Fruit fly (Drosophila melanogaster): ENCODE results near the gene CG43095.

The CG43095 gene

DNA sequence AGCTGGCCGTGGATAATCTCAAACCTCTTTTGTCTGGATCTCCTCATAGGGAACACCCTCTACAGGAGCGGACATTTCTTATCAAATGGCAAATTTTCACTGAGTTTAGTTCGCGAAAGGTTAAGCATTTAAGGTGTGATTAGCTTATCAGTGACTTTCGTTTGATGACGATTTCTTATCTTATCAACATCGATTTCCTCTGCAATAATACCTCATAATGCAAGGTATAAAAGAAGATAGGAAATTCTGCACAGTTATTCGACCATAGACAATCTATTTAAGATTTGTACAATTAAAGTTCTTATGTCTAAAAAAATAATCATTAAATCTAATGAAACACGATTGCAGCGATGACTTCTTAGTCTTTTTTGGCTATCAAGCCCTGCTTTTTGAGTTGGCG lies 37.8 kb downstream of the CG43095 start, which contains the start of gene Takl2:
Gene Takl2, minus strand, starts transcription at position 101 of the 400 bp plus-strand sequence.
- TF ChIP-seq CG6163 (GFP tag; IDR thresholded peaks at IDR 0.05) (no peak), vri (GFP tag; optimal IDR thresholded peaks at IDR 0.05) (no peak), ss (GFP tag; optimal IDR thresholded peaks at IDR 0.05) (no peak), CG11294 (GFP tag; IDR thresholded peaks at IDR 0.05) (no peak), Smox (GFP tag; optimal IDR thresholded peaks at IDR 0.05) (no peak), Hr39 (GFP tag; optimal IDR thresholded peaks at IDR 0.05) (no peak), Eip78C (GFP tag) (no peak), Eip75B (GFP tag; optimal IDR thresholded peaks at IDR 0.05) (no peak), CG8319 (GFP tag; optimal IDR thresholded peaks at IDR 0.05) (no peak), CG4318 (GFP tag; optimal IDR thresholded peaks at IDR 0.05) (no peak), Eip93F (GFP tag; optimal IDR thresholded peaks at IDR 0.05) (no peak), Ets96B (tag; optimal IDR thresholded peaks at IDR 0.05) (no peak), topi (GFP tag; optimal IDR thresholded peaks at IDR 0.05) (no peak), CG10669 (GFP tag; optimal IDR thresholded peaks at IDR 0.05) (no peak), CG6792 (GFP tag; optimal IDR thresholded peaks at IDR 0.05) (no peak), Lpt (GFP tag; optimal IDR thresholded peaks at IDR 0.05) (no peak)

dm6 chr3R:22732995-22733394 lies 38.6 kb downstream of the CG43095 start:
- TF ChIP-seq CG34406 (GFP tag; optimal IDR thresholded peaks at IDR 0.05) (no peak), topi (GFP tag; optimal IDR thresholded peaks at IDR 0.05) (no peak), Gug (GFP tag; IDR thresholded peaks at IDR 0.05) (no peak), pdm3 (GFP tag; optimal IDR thresholded peaks at IDR 0.05) (no peak), CG4318 (GFP tag; optimal IDR thresholded peaks at IDR 0.05) (no peak), eg (GFP tag; IDR thresholded peaks at IDR 0.05) (no peak), CG6276 (GFP tag; optimal IDR thresholded peaks at IDR 0.05) (no peak), CG3032 (tag; optimal IDR thresholded peaks at IDR 0.05) (no peak), CG1621 (tag; optimal IDR thresholded peaks at IDR 0.05) (no peak), lz (GFP tag; optimal IDR thresholded peaks at IDR 0.05) (no peak), Eip75B (GFP tag; optimal IDR thresholded peaks at IDR 0.05) (no peak), Sox15 (GFP tag; optimal IDR thresholded peaks at IDR 0.05) (no peak), CG6854 (GFP tag; optimal IDR thresholded peaks at IDR 0.05) (no peak), dac (GFP tag; optimal IDR thresholded peaks at IDR 0.05) (no peak), Met (GFP tag; optimal IDR thresholded peaks at IDR 0.05) (no peak), CG11762 (GFP tag; optimal IDR thresholded peaks at IDR 0.05; ENCODE audit: insufficient read depth) (no peak)

- TF ChIP-seq Lpt (GFP tag; optimal IDR thresholded peaks at IDR 0.05): no peak
- TF ChIP-seq cyc (GFP tag; optimal IDR thresholded peaks at IDR 0.05): no peak
- no peak for TF ChIP-seq spab (GFP tag; optimal IDR thresholded peaks at IDR 0.05)
- no peak for TF ChIP-seq net (GFP tag; optimal IDR thresholded peaks at IDR 0.05)
- TF ChIP-seq CG9139 (GFP tag; optimal IDR thresholded peaks at IDR 0.05): no peak
- no peak for TF ChIP-seq dsx (GFP tag; optimal IDR thresholded peaks at IDR 0.05; ENCODE audit: poor library complexity, severe bottlenecking)
- TF ChIP-seq CG6163 (GFP tag; IDR thresholded peaks at IDR 0.05): no peak
- TF ChIP-seq esn (GFP tag; optimal IDR thresholded peaks at IDR 0.05): peak; percentile 41
- TF ChIP-seq CG10631 (GFP tag; optimal IDR thresholded peaks at IDR 0.05): peak; percentile 9
- TF ChIP-seq CG1621 (tag; optimal IDR thresholded peaks at IDR 0.05): no peak
- no peak for TF ChIP-seq Sox102F (GFP tag; optimal IDR thresholded peaks at IDR 0.05)
- peak; percentile 54 for TF ChIP-seq Gug (GFP tag; IDR thresholded peaks at IDR 0.05)
- TF ChIP-seq Ets21C (GFP tag; optimal IDR thresholded peaks at IDR 0.05): no peak
- TF ChIP-seq CG6276 (GFP tag; optimal IDR thresholded peaks at IDR 0.05): no peak
- peak; percentile 48 for TF ChIP-seq CG31627 (GFP tag; optimal IDR thresholded peaks at IDR 0.05)
- no peak for TF ChIP-seq CG6854 (GFP tag; optimal IDR thresholded peaks at IDR 0.05)
- TF ChIP-seq Hr39 (GFP tag; optimal IDR thresholded peaks at IDR 0.05): no peak
- peak; percentile 32 for TF ChIP-seq CG8319 (GFP tag; optimal IDR thresholded peaks at IDR 0.05)
- no peak for TF ChIP-seq salr (GFP tag; optimal IDR thresholded peaks at IDR 0.05)
- no peak for TF ChIP-seq Hr38 (GFP tag; optimal IDR thresholded peaks at IDR 0.05)
- no peak for TF ChIP-seq fkh (GFP tag; optimal IDR thresholded peaks at IDR 0.05)
- TF ChIP-seq svp (GFP tag): peak; percentile 56
- TF ChIP-seq Blimp-1 (GFP tag; optimal IDR thresholded peaks at IDR 0.05): no peak
- TF ChIP-seq CG11294 (GFP tag; IDR thresholded peaks at IDR 0.05): peak; percentile 41; the same call in 1 of the 2 replicates
- TF ChIP-seq CG10669 (GFP tag; optimal IDR thresholded peaks at IDR 0.05): no peak
- TF ChIP-seq lz (GFP tag; optimal IDR thresholded peaks at IDR 0.05): peak; percentile 16
- peak; percentile 72 for TF ChIP-seq CG32006 (GFP tag; optimal IDR thresholded peaks at IDR 0.05)
- no peak for TF ChIP-seq CG34406 (GFP tag; optimal IDR thresholded peaks at IDR 0.05)
- TF ChIP-seq Hr4 (GFP tag; optimal IDR thresholded peaks at IDR 0.05): peak; percentile 67
- no peak for TF ChIP-seq CG11762 (GFP tag; optimal IDR thresholded peaks at IDR 0.05; ENCODE audit: insufficient read depth)
- no peak for TF ChIP-seq CG3032 (tag; optimal IDR thresholded peaks at IDR 0.05)
- no peak for TF ChIP-seq CG8632 (GFP tag; optimal IDR thresholded peaks at IDR 0.05)
- no peak for TF ChIP-seq topi (GFP tag; optimal IDR thresholded peaks at IDR 0.05)
Measured at dm6 chr3R:22727857-22728256, 43.7 kb downstream of the CG43095 start.

Measured in whole organism, prepupa.